Fruit fly (Drosophila melanogaster) whole organism, pupa: ENCODE results near the gene dls.

Experiments
- CG10348 ChIP-seq: fragments of 200-800 bp; sonication (Bioruptor generic); IDR thresholded peaks from 2 replicates; pipeline ENCODE4 v1.3.6; 2022; ENCODE audit warnings: missing biosample characterization, missing genetic modification characterization
- CG12605 ChIP-seq: fragments of 200-800 bp; sonication (Bioruptor generic); IDR thresholded peaks from 2 replicates; pipeline ENCODE4 v1.3.6; 2022; ENCODE audit warnings: missing biosample characterization, missing genetic modification characterization
- CG13204 ChIP-seq: fragments of 200-800 bp; sonication (Bioruptor generic); optimal IDR thresholded peaks from 2 replicates; lab custom pipeline; 2018; ENCODE audit warnings: missing biosample characterization, mild to moderate bottlenecking, missing genetic modification characterization, moderate library complexity
- CG14655 ChIP-seq: fragments of 200-800 bp; sonication (Bioruptor generic); optimal IDR thresholded peaks from 3 replicates; lab custom pipeline; 2017; ENCODE audit warnings: mild to moderate bottlenecking, missing biosample characterization, missing genetic modification reagents, missing genetic modification characterization
- CG15710 ChIP-seq: fragments of 200-800 bp; sonication (Bioruptor generic); optimal IDR thresholded peaks from 2 replicates; lab custom pipeline; 2018; ENCODE audit warnings: missing biosample characterization, mild to moderate bottlenecking, missing genetic modification characterization, moderate library complexity
- CG17806 ChIP-seq: fragments of 200-800 bp; sonication (Bioruptor generic); optimal IDR thresholded peaks from 2 replicates; lab custom pipeline; 2018; ENCODE audit warnings: missing biosample characterization, mild to moderate bottlenecking, missing genetic modification characterization, moderate library complexity
- CG32121 ChIP-seq: fragments of 200-800 bp; sonication (Bioruptor generic); IDR thresholded peaks from 2 replicates; pipeline ENCODE4 v1.3.6; 2022; ENCODE audit warnings: missing biosample characterization, missing genetic modification characterization
- CG34367 ChIP-seq: fragments of 200-800 bp; sonication (Bioruptor generic); optimal IDR thresholded peaks from 2 replicates; lab custom pipeline; 2018; ENCODE audit warnings: missing biosample characterization, mild to moderate bottlenecking, missing genetic modification characterization
- CG4496 ChIP-seq: fragments of 200-800 bp; sonication (Bioruptor generic); IDR thresholded peaks from 3 replicates; pipeline ENCODE4 v1.3.6; 2022; ENCODE audit warnings: missing biosample characterization, missing genetic modification characterization
- CG8159 ChIP-seq: fragments of 200-800 bp; sonication (Bioruptor generic); optimal IDR thresholded peaks from 3 replicates; lab custom pipeline; 2018; ENCODE audit warnings: missing biosample characterization, mild to moderate bottlenecking, missing genetic modification characterization, moderate library complexity
- CG8301 ChIP-seq: fragments of 200-800 bp; sonication (Bioruptor generic); optimal IDR thresholded peaks from 2 replicates; lab custom pipeline; 2018; ENCODE audit warnings: missing biosample characterization, mild to moderate bottlenecking, missing genetic modification characterization
- CG9948 ChIP-seq: fragments of 200-800 bp; sonication (Bioruptor generic); optimal IDR thresholded peaks from 2 replicates; lab custom pipeline; 2018; ENCODE audit warnings: missing biosample characterization, mild to moderate bottlenecking, missing genetic modification characterization, moderate library complexity
- D1 ChIP-seq: fragments of 200-800 bp; sonication (Bioruptor generic); optimal IDR thresholded peaks from 2 replicates; lab custom pipeline; 2018; ENCODE audit warnings: missing biosample characterization, mild to moderate bottlenecking, missing genetic modification characterization, moderate library complexity
- EcR ChIP-seq: fragments of 200-800 bp; sonication (Bioruptor generic); optimal IDR thresholded peaks from 3 replicates; lab custom pipeline; 2019; ENCODE audit warnings: missing biosample characterization, missing genetic modification characterization, mild to moderate bottlenecking, moderate library complexity, missing genetic modification reagents
- Ets98B ChIP-seq: fragments of 200-800 bp; sonication (Bioruptor generic); IDR thresholded peaks from 2 replicates; pipeline ENCODE4 v1.3.6; 2022; ENCODE audit warnings: missing biosample characterization, missing genetic modification characterization
- Pif1A ChIP-seq: fragments of 200-800 bp; sonication (Bioruptor generic); optimal IDR thresholded peaks from 3 replicates; lab custom pipeline; 2016; ENCODE audit warnings: missing biosample characterization, missing genetic modification characterization
- Pif1B ChIP-seq: fragments of 200-800 bp; sonication (Bioruptor generic); optimal IDR thresholded peaks from 3 replicates; lab custom pipeline; 2016; ENCODE audit warnings: missing biosample characterization, missing genetic modification characterization
- Snoo ChIP-seq: fragments of 200-800 bp; sonication (Bioruptor generic); optimal IDR thresholded peaks from 3 replicates; lab custom pipeline; 2017; ENCODE audit warnings: missing biosample characterization, mild to moderate bottlenecking, missing genetic modification characterization, inconsistent platforms
- fd96Ca ChIP-seq: fragments of 200-800 bp; sonication (Bioruptor generic); IDR thresholded peaks from 3 replicates; pipeline ENCODE4 v1.3.6; 2022; ENCODE audit warnings: missing biosample characterization, missing genetic modification characterization
- gl ChIP-seq: fragments of 200-800 bp; sonication (Bioruptor generic); optimal IDR thresholded peaks from 2 replicates; lab custom pipeline; 2018; ENCODE audit warnings: missing biosample characterization, mild to moderate bottlenecking, missing genetic modification characterization
- rn ChIP-seq: fragments of 200-800 bp; sonication (Bioruptor generic); IDR thresholded peaks from 2 replicates; pipeline ENCODE4 v1.3.6; 2022; ENCODE audit warnings: missing biosample characterization, missing genetic modification characterization

dls gene

dm6 chr3L:16228659-16229205, 27.6 kb downstream of the dls start, which contains the start of gene Tmx3:
Gene Tmx3, plus strand, starts transcription at chr3L:16229100.
- peak; percentile 86 for TF ChIP-seq Ets98B (GFP tag; lab: Robert Waterston, UW)
- TF ChIP-seq CG10348 (GFP tag; lab: Robert Waterston, UW), result no peak
- peak; percentile 78 for TF ChIP-seq CG12605 (GFP tag; lab: Robert Waterston, UW)
- peak; percentile 94 for TF ChIP-seq CG4496
- TF ChIP-seq CG15710 (tag; lab: Kevin White, UChicago), result peak; percentile 88
- TF ChIP-seq CG8301, result peak; percentile 64
- TF ChIP-seq D1 (tag; lab: Kevin White, UChicago), result peak; percentile 86
- TF ChIP-seq CG34367 (tag; lab: Kevin White, UChicago), result peak; percentile 73
- no peak for TF ChIP-seq CG13204
- TF ChIP-seq EcR (GFP tag; lab: Kevin White, UChicago), result no peak
- TF ChIP-seq rn, result peak; percentile 81
- TF ChIP-seq CG32121, result peak; percentile 89
- peak; percentile 62 for TF ChIP-seq Pif1B (GFP tag; lab: Kevin White, UChicago)
- TF ChIP-seq CG9948, result peak; percentile 87
- TF ChIP-seq CG8159 (tag; lab: Kevin White, UChicago), result peak; percentile 90
- peak; percentile 77 for TF ChIP-seq fd96Ca (GFP tag; lab: Robert Waterston, UW)
- TF ChIP-seq CG17806 (tag; lab: Kevin White, UChicago), result peak; percentile 83
- no peak for TF ChIP-seq Pif1A (GFP tag; lab: Kevin White, UChicago)
- peak; percentile 79 for TF ChIP-seq Snoo
- no peak for TF ChIP-seq gl (tag; lab: Kevin White, UChicago)
- peak; percentile 81 for TF ChIP-seq CG14655 (GFP tag; lab: Kevin White, UChicago)

- no peak for TF ChIP-seq CG14655 (GFP tag; lab: Kevin White, UChicago)
- TF ChIP-seq Ets98B (GFP tag; lab: Robert Waterston, UW), result no peak
- TF ChIP-seq CG13204, result no peak
- TF ChIP-seq D1 (tag; lab: Kevin White, UChicago), result peak; percentile 56
- 0 out of 3 replicates have a peak, but pooled peaks have one; percentile 21 for TF ChIP-seq CG4496
- TF ChIP-seq Pif1B (GFP tag; lab: Kevin White, UChicago), result no peak
- peak; percentile 15 for TF ChIP-seq CG9948
- TF ChIP-seq rn, result peak; percentile 37; the same call in 1 of the 2 replicates
- TF ChIP-seq gl (tag; lab: Kevin White, UChicago), result no peak
- TF ChIP-seq CG32121, result no peak
- TF ChIP-seq CG12605 (GFP tag; lab: Robert Waterston, UW), result no peak
- TF ChIP-seq Snoo, result peak; percentile 3
- peak; percentile 12 for TF ChIP-seq CG15710 (tag; lab: Kevin White, UChicago)
- no peak for TF ChIP-seq CG34367 (tag; lab: Kevin White, UChicago)
- no peak for TF ChIP-seq Pif1A (GFP tag; lab: Kevin White, UChicago)
- TF ChIP-seq CG8159 (tag; lab: Kevin White, UChicago), result peak; percentile 48
- peak; percentile 10 for TF ChIP-seq CG17806 (tag; lab: Kevin White, UChicago)
- no peak for TF ChIP-seq EcR (GFP tag; lab: Kevin White, UChicago)
- TF ChIP-seq, all 21 proteins: peak for 8
Measured at dm6 chr3L:16231857-16232256, 30.7 kb downstream of the dls start, which contains the start of the genes PDCD-5 and MED10. Gene PDCD-5, minus strand, starts transcription at chr3L:16232038. Gene MED10, plus strand, starts transcription at chr3L:16232084.

dm6 chr3L:16232924-16233323, 31.8 kb downstream of the dls start, which contains the start of gene Hsc20:
Gene Hsc20, plus strand, starts transcription at chr3L:16233127.
- no peak for TF ChIP-seq Ets98B (GFP tag; lab: Robert Waterston, UW)
- no peak for TF ChIP-seq rn
- no peak for TF ChIP-seq CG12605 (GFP tag; lab: Robert Waterston, UW)
- TF ChIP-seq CG8301, result no peak
- no peak for TF ChIP-seq CG9948
- TF ChIP-seq CG10348 (GFP tag; lab: Robert Waterston, UW), result no peak
- no peak for TF ChIP-seq CG34367 (tag; lab: Kevin White, UChicago)
- no peak for TF ChIP-seq CG32121
- no peak for TF ChIP-seq EcR (GFP tag; lab: Kevin White, UChicago)
- TF ChIP-seq Pif1B (GFP tag; lab: Kevin White, UChicago), result no peak
- TF ChIP-seq, all 21 proteins: peak for 0

dm6 chr3L:16233850-16234494, 32.8 kb downstream of the dls start:
- 0 out of 2 replicates have a peak, but pooled peaks have one; percentile 45 for TF ChIP-seq CG12605 (GFP tag; lab: Robert Waterston, UW)
- TF ChIP-seq CG17806 (tag; lab: Kevin White, UChicago), result no peak

dm6 chr3L:16241296-16241695, 40.2 kb downstream of the dls start:
- TF ChIP-seq D1 (tag; lab: Kevin White, UChicago) (no peak), EcR (GFP tag; lab: Kevin White, UChicago) (peak; percentile 79)
